Fruit fly (Drosophila melanogaster) S2 (cell line): ENCODE measurements around the gene CG2157.

Experiments
- CG8478 ChIP-seq: fragments of >200 bp; optimal IDR thresholded peaks from 2 replicates; lab custom pipeline; 2018
- CTCF ChIP-seq, 2 experiments: fragments of >200 bp; optimal IDR thresholded peaks; 2 replicates each; lab custom pipeline; 2018

DNA sequence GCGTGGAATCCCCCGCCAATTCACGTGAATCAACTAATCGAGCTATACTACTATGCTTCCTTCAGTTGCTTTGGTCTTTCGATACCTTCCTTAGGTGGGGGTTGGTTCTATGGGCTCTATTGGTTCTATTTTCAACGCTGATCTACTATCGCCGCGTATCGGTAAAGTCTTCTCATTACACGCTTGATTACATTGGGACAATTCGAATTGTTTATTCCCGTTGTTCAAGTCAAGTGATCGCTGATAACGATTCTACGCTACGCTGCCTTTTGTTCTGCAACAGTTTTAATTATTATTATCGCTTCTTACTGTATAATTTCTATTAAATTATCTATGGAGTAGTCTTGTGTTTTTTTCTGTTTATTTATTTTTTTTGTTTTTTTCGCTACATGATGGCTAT lies 18.6 kb downstream of the CG2157 start:
- no peak for TF ChIP-seq CG8478 (lab: Kevin White, UChicago)
- no peak for TF ChIP-seq CTCF (optimal IDR thresholded peaks at IDR 0.05; lab: Kevin White, UChicago)
